Fruit fly (Drosophila melanogaster): Measurements from ENCODE around the gene Spn77Ba.

The Spn77Ba gene

dm6 chr3L:20313469-20313868 lies 3.5 kb upstream of the Spn77Ba start, which contains the start of gene alphaSnap (continued):
- peak; percentile 50 for TF ChIP-seq caup (GFP tag; optimal IDR thresholded peaks at IDR 0.05; ENCODE audit: severe bottlenecking)
- 0 out of 2 replicates have a peak, but pooled peaks have one; percentile 21 for TF ChIP-seq HLH3B (GFP tag; IDR thresholded peaks at IDR 0.05)
- TF ChIP-seq z (GFP tag; IDR thresholded peaks at IDR 0.05), result no peak
- no peak for TF ChIP-seq kah (GFP tag; optimal IDR thresholded peaks at IDR 0.05)
- peak; percentile 14 for TF ChIP-seq maf-S (GFP tag; optimal IDR thresholded peaks at IDR 0.05)
- no peak for TF ChIP-seq Kr (GFP tag; optimal IDR thresholded peaks at IDR 0.05)
- no peak for TF ChIP-seq gt (GFP tag; IDR thresholded peaks at IDR 0.05)
- peak; percentile 25 for TF ChIP-seq CG13624 (GFP tag; optimal IDR thresholded peaks at IDR 0.05)
- TF ChIP-seq insv (GFP tag; optimal IDR thresholded peaks at IDR 0.05), result peak in 1 of 2 experiments; percentile 49
- no peak for TF ChIP-seq aop (GFP tag; IDR thresholded peaks at IDR 0.05)
- no peak for TF ChIP-seq Chrac-16 (GFP tag; optimal IDR thresholded peaks at IDR 0.05)
- no peak for TF ChIP-seq CG11695 (GFP tag; IDR thresholded peaks at IDR 0.05)
- no peak for TF ChIP-seq CG3163 (GFP tag; optimal IDR thresholded peaks at IDR 0.05)
- no peak for TF ChIP-seq CG2678 (tag; optimal IDR thresholded peaks at IDR 0.05)
- peak; percentile 94 for TF ChIP-seq stwl (tag; optimal IDR thresholded peaks at IDR 0.05)
- TF ChIP-seq ems (GFP tag; optimal IDR thresholded peaks at IDR 0.05), result peak; percentile 26
- TF ChIP-seq CG12659 (GFP tag; optimal IDR thresholded peaks at IDR 0.05), result peak; percentile 76
- no peak for TF ChIP-seq sqz (GFP tag; optimal IDR thresholded peaks at IDR 0.05)
- no peak for TF ChIP-seq Eip74EF (GFP tag; optimal IDR thresholded peaks at IDR 0.05)
- no peak for TF ChIP-seq CG13123 (GFP tag; optimal IDR thresholded peaks at IDR 0.05)
- no peak for TF ChIP-seq CG2889 (GFP tag; IDR thresholded peaks at IDR 0.05)
- TF ChIP-seq Blimp-1 (GFP tag; optimal IDR thresholded peaks at IDR 0.05), result no peak
- peak; percentile 38 for TF ChIP-seq NfI (GFP tag; optimal IDR thresholded peaks at IDR 0.05)
- TF ChIP-seq croc (GFP tag; conservative IDR thresholded peaks at IDR 0.05), result no peak
- no peak for TF ChIP-seq grn (GFP tag; optimal IDR thresholded peaks at IDR 0.05)
- no peak for TF ChIP-seq CG4820 (GFP tag; optimal IDR thresholded peaks at IDR 0.05)
- peak; percentile 37; the same call in 1 of the 2 replicates for TF ChIP-seq CG13287 (GFP tag; IDR thresholded peaks at IDR 0.05; ENCODE audit: partially characterized antibody)
- TF ChIP-seq CG17802 (tag; optimal IDR thresholded peaks at IDR 0.05), result no peak
- no peak for TF ChIP-seq CG7556 (GFP tag; optimal IDR thresholded peaks at IDR 0.05)
- no peak for TF ChIP-seq dimm (GFP tag; IDR thresholded peaks at IDR 0.05)
- TF ChIP-seq trh (GFP tag; optimal IDR thresholded peaks at IDR 0.05), result no peak
- TF ChIP-seq danr (GFP tag; IDR thresholded peaks at IDR 0.05), result no peak
- no peak for TF ChIP-seq CG8478 (optimal IDR thresholded peaks at IDR 0.05)
- no peak for TF ChIP-seq CG17328 (GFP tag; IDR thresholded peaks at IDR 0.05)
- no peak for TF ChIP-seq kni (GFP tag; optimal IDR thresholded peaks at IDR 0.05)
- no peak for TF ChIP-seq CG14667 (GFP tag; IDR thresholded peaks at IDR 0.05)
- no peak for TF ChIP-seq cwo (GFP tag; optimal IDR thresholded peaks at IDR 0.05)
- TF ChIP-seq ranshi (GFP tag; IDR thresholded peaks at IDR 0.05), result no peak
- no peak for TF ChIP-seq hkb (optimal IDR thresholded peaks at IDR 0.05)
- no peak; the same call in 1 of the 2 replicates for TF ChIP-seq hkb (GFP tag; IDR thresholded peaks at IDR 0.05)
- no peak for TF ChIP-seq CG11085 (GFP tag; IDR thresholded peaks at IDR 0.05)
- TF ChIP-seq CG10654 (GFP tag; optimal IDR thresholded peaks at IDR 0.05), result no peak
- TF ChIP-seq CG10274 (GFP tag; optimal IDR thresholded peaks at IDR 0.05), result no peak
- TF ChIP-seq CrebB (tag; optimal IDR thresholded peaks at IDR 0.05), result no peak
- no peak for TF ChIP-seq fd96Cb (tag; optimal IDR thresholded peaks at IDR 0.05)
- no peak for TF ChIP-seq CG10959 (GFP tag; IDR thresholded peaks at IDR 0.05)
- no peak for TF ChIP-seq CG18011 (GFP tag; optimal IDR thresholded peaks at IDR 0.05)
- TF ChIP-seq toy (GFP tag; IDR thresholded peaks at IDR 0.05), result no peak
- TF ChIP-seq dpn (GFP tag; optimal IDR thresholded peaks at IDR 0.05), result peak; percentile 39 to 49
- TF ChIP-seq CG8359 (GFP tag; optimal IDR thresholded peaks at IDR 0.05; ENCODE audit: borderline replicate concordance), result no peak
- no peak for TF ChIP-seq sima (GFP tag; optimal IDR thresholded peaks at IDR 0.05)
- TF ChIP-seq CG17359 (tag; optimal IDR thresholded peaks at IDR 0.05), result no peak
